Worm (Caenorhabditis elegans): Measurements from ENCODE around the gene sru-19.

sru-19 gene

DNA sequence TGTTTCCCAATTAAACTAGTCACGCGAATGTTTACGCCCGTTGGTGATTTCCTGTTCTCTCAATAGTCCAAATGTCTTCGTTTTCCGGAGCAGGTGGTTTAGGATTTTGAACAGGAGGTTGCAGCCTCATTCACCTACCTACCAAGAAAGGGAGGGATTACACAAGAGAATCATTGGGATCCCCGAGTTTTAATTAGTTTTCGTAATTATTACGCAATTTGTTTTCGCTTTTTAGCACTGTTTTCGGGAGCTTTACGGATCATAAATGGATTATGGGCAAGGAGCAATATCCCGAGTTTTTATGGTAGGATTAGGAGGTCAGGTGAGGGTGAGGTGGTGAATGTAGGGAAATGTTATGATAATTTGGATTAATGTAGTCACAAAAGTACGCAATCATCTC, 47.6 kb downstream of the sru-19 start:
- no peak for TF ChIP-seq dao-5 (tag; optimal IDR thresholded peaks at IDR 0.05)
- TF ChIP-seq him-1 (tag; optimal IDR thresholded peaks at IDR 0.05), result no peak
- TF ChIP-seq W03F9.2 (tag; optimal IDR thresholded peaks at IDR 0.05), result no peak

- no peak for TF ChIP-seq dao-5 (tag; optimal IDR thresholded peaks at IDR 0.05)
- no peak for TF ChIP-seq him-1 (tag; optimal IDR thresholded peaks at IDR 0.05)
- no peak for TF ChIP-seq W03F9.2 (tag; optimal IDR thresholded peaks at IDR 0.05)
These were observed 49.5 kb downstream of the sru-19 start, which contains the start of gene ipmk-1 for ce11 chrIV:12547824-12548223. Gene ipmk-1, plus strand, starts transcription at chrIV:12548124.

DNA sequence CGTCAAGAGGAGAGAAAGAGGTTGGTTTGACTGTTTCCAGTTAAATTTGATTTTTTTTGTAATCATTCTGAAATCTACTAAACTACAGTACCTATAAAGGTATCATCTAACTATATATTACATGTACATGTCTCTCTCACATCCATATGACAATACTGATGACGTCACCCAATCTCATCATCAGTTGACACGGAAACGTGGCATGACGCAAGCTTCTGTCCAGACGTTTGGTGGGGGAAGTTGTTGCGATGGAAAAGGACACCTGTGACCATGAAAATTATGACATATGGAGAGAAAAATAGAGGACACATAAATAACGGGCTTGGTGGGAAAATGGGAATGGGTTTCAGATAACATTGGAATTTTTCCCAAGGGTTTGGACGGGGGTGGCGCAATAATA, 50.7 kb downstream of the sru-19 start:
- TF ChIP-seq W03F9.2 (tag; optimal IDR thresholded peaks at IDR 0.05) (no peak), him-1 (tag; optimal IDR thresholded peaks at IDR 0.05) (no peak), dao-5 (tag; optimal IDR thresholded peaks at IDR 0.05) (no peak)

Measured in whole organism, L4/young adult.